Worm (Caenorhabditis elegans) whole organism, early embryonic: ENCODE results near the gene rnh-1.2.

Source experiments
- aly-1 ChIP-seq: sonication (generic microtip); optimal IDR thresholded peaks from 2 replicates; lab custom pipeline; 2016; ENCODE audit warnings: missing genetic modification characterization, missing compliant biosample characterization
- ama-1 ChIP-seq: fragments of 150-350 bp; optimal IDR thresholded peaks from 2 replicates; lab custom pipeline; 2014
- ceh-36 ChIP-seq: sonication (generic microtip); optimal IDR thresholded peaks from 2 replicates; lab custom pipeline; 2016; ENCODE audit warnings: missing genetic modification characterization, inconsistent platforms, missing compliant biosample characterization
- ets-7 ChIP-seq: sonication (generic microtip); optimal IDR thresholded peaks from 2 replicates; lab custom pipeline; 2016; ENCODE audit warnings: missing genotype, missing genetic modification characterization, missing compliant biosample characterization
- flt-1 ChIP-seq: fragments of 200-800 bp; sonication (Bioruptor generic); IDR thresholded peaks from 2 replicates; pipeline ENCODE4 v1.3.6; 2022; ENCODE audit warnings: missing genetic modification characterization, missing compliant biosample characterization
- hnd-1 ChIP-seq: sonication (generic microtip); optimal IDR thresholded peaks from 2 replicates; lab custom pipeline; 2016; ENCODE audit warnings: missing genetic modification characterization, missing compliant biosample characterization
- sea-1 ChIP-seq: fragments of 200-800 bp; sonication (Bioruptor generic); conservative IDR thresholded peaks from 2 replicates; pipeline ENCODE4 v1.3.6; 2022; ENCODE audit warnings: missing genetic modification characterization, missing compliant biosample characterization
- tbx-11 ChIP-seq: fragments of 200-800 bp; sonication (Bioruptor generic); IDR thresholded peaks from 2 replicates; pipeline ENCODE4 v1.3.6; 2022; ENCODE audit warnings: missing genetic modification characterization, missing compliant biosample characterization
- tra-4 ChIP-seq: sonication (generic microtip); optimal IDR thresholded peaks from 2 replicates; lab custom pipeline; 2017; ENCODE audit warnings: missing genetic modification characterization, missing compliant biosample characterization

DNA sequence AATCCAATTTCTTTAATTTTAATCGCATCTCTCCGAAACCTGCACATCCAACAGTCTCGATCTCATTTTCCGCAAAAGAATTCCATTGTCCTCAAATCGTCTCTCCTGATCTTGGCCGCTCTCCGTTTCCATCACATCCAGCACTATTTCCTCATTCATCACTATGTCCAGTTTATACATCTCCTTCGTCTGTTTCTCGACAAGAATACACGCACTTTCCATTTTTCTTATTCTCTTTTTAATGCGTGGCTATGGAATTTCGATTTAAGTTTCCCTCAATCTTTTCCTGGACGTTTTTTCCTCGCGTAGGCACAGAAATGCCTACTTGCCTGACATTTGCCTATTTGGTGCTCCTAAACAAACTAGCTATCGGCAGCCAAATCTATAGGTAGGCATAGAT, 38.0 kb upstream of the rnh-1.2 start:
- TF ChIP-seq tbx-11, result no peak
- no peak for TF ChIP-seq ama-1 (lab: Kevin White, UChicago)
- no peak for TF ChIP-seq ets-7 (tag; lab: Kevin White, UChicago)
- no peak for TF ChIP-seq tra-4 (tag; lab: Kevin White, UChicago)
- no peak for TF ChIP-seq aly-1 (tag; lab: Kevin White, UChicago)
- no peak for TF ChIP-seq flt-1 (GFP tag; lab: Robert Waterston, UW)
- TF ChIP-seq ceh-36 (tag; lab: Kevin White, UChicago), result no peak
- TF ChIP-seq sea-1, result no peak
- TF ChIP-seq hnd-1 (tag; lab: Kevin White, UChicago), result no peak
